Worm (Caenorhabditis elegans) whole organism, L2 larva: ENCODE measurements around the gene snf-11.

Source experiments
- ceh-82 ChIP-seq: fragments of 150-350 bp; optimal IDR thresholded peaks from 2 replicates; lab custom pipeline; 2014; ENCODE audit warnings: missing biosample characterization, missing genetic modification characterization
- crh-2 ChIP-seq: sonication (generic microtip); optimal IDR thresholded peaks from 2 replicates; lab custom pipeline; 2017; ENCODE audit warnings: missing biosample characterization, missing genetic modification characterization
- mdl-1 ChIP-seq, 2 experiments: fragments of 150-350 bp in 1 of 2; sonication (generic microtip) in 1 of 2; optimal IDR thresholded peaks; 2 replicates each; lab custom pipeline; 2017; ENCODE audit warnings: missing biosample characterization in 2 of 2, missing genetic modification characterization in 2 of 2
- nhr-12 ChIP-seq: fragments of 150-350 bp; optimal IDR thresholded peaks from 2 replicates; lab custom pipeline; 2014; ENCODE audit warnings: missing biosample characterization, missing genetic modification characterization

DNA sequence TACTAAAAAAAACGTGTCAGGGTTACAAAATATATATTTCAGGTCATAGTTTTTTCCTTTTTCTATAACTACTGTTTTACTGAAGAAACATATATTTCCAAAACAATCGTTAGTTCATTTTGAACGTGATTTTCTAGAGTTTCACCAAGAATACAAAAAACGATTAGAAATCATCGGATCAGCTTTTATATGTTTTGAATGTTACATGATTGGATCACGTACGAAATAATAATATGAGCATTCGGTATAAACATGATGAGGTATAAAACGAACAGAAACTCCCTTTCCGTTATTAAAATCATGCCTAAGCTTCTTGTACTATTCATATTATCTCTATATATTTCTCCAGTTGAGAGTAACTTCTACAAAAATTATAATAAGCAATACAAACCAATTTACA, 35.4 kb downstream of the snf-11 start, which contains the start of gene clec-223:
- TF ChIP-seq mdl-1 (tag; optimal IDR thresholded peaks at IDR 0.05; lab: Kevin White, UChicago) (no peak), nhr-12 (no peak), ceh-82 (tag; lab: Kevin White, UChicago) (no peak), crh-2 (tag; lab: Kevin White, UChicago) (no peak)
